Worm (Caenorhabditis elegans): Measurements from ENCODE around the gene F43C1.5.

Gene F43C1.5

ce11 chrIII:4230092-4230491 is 1.2 kb downstream of the F43C1.5 start:
- no peak for TF ChIP-seq scrt-1 (GFP tag; IDR thresholded peaks at IDR 0.05)
- TF ChIP-seq tbx-11 (GFP tag; IDR thresholded peaks at IDR 0.05), result no peak
- no peak for TF ChIP-seq ama-1 (optimal IDR thresholded peaks at IDR 0.05)
- TF ChIP-seq tbx-37 (GFP tag; conservative IDR thresholded peaks at IDR 0.05), result no peak
- TF ChIP-seq hmbx-1 (tag; optimal IDR thresholded peaks at IDR 0.05), result no peak
- TF ChIP-seq ets-7 (tag; optimal IDR thresholded peaks at IDR 0.05), result no peak
- TF ChIP-seq sea-1 (GFP tag; conservative IDR thresholded peaks at IDR 0.05), result no peak
- TF ChIP-seq hmg-4 (GFP tag; optimal IDR thresholded peaks at IDR 0.05), result no peak
- no peak for TF ChIP-seq ceh-13 (GFP tag; optimal IDR thresholded peaks at IDR 0.05)
- no peak for TF ChIP-seq ceh-36 (tag; optimal IDR thresholded peaks at IDR 0.05)

ce11 chrIII:4231372-4231771 is 2.4 kb downstream of the F43C1.5 start:
- TF ChIP-seq F13C5.2 (tag; optimal IDR thresholded peaks at IDR 0.05) (no peak), tbx-37 (GFP tag; conservative IDR thresholded peaks at IDR 0.05) (no peak), hnd-1 (tag; optimal IDR thresholded peaks at IDR 0.05) (no peak), ceh-36 (tag; optimal IDR thresholded peaks at IDR 0.05) (no peak), B0310.2 (tag; optimal IDR thresholded peaks at IDR 0.05) (no peak), ceh-13 (GFP tag; optimal IDR thresholded peaks at IDR 0.05) (no peak), hmg-4 (GFP tag; optimal IDR thresholded peaks at IDR 0.05) (no peak), aly-1 (tag; optimal IDR thresholded peaks at IDR 0.05) (no peak), scrt-1 (GFP tag; IDR thresholded peaks at IDR 0.05) (no peak), flt-1 (GFP tag; IDR thresholded peaks at IDR 0.05) (no peak), ama-1 (optimal IDR thresholded peaks at IDR 0.05) (no peak)

- no peak for TF ChIP-seq ceh-13 (GFP tag; optimal IDR thresholded peaks at IDR 0.05)
- no peak for TF ChIP-seq tbx-11 (GFP tag; IDR thresholded peaks at IDR 0.05)
- no peak for TF ChIP-seq flt-1 (GFP tag; IDR thresholded peaks at IDR 0.05)
- no peak for TF ChIP-seq aly-1 (tag; optimal IDR thresholded peaks at IDR 0.05)
- no peak for TF ChIP-seq ets-7 (tag; optimal IDR thresholded peaks at IDR 0.05)
- TF ChIP-seq F13C5.2 (tag; optimal IDR thresholded peaks at IDR 0.05), result no peak
- no peak for TF ChIP-seq hnd-1 (tag; optimal IDR thresholded peaks at IDR 0.05)
- no peak for TF ChIP-seq tra-4 (tag; optimal IDR thresholded peaks at IDR 0.05)
- TF ChIP-seq tbx-37 (GFP tag; conservative IDR thresholded peaks at IDR 0.05), result no peak
- TF ChIP-seq hmbx-1 (tag; optimal IDR thresholded peaks at IDR 0.05), result no peak
- no peak for TF ChIP-seq sea-1 (GFP tag; conservative IDR thresholded peaks at IDR 0.05)
- no peak for TF ChIP-seq B0310.2 (tag; optimal IDR thresholded peaks at IDR 0.05)
- no peak for TF ChIP-seq scrt-1 (GFP tag; IDR thresholded peaks at IDR 0.05)
These were observed 3.9 kb downstream of the F43C1.5 start, which contains the start of gene nhr-20 for ce11 chrIII:4232811-4233269. nhr-20 (minus strand) TSS chrIII:4233219.

- TF ChIP-seq F13C5.2 (tag; optimal IDR thresholded peaks at IDR 0.05) (no peak), flt-1 (GFP tag; IDR thresholded peaks at IDR 0.05) (no peak)
These were observed 5.8 kb downstream of the F43C1.5 start for ce11 chrIII:4234642-4235295.

- no peak for TF ChIP-seq F13C5.2 (tag; optimal IDR thresholded peaks at IDR 0.05)
- no peak for TF ChIP-seq ama-1 (optimal IDR thresholded peaks at IDR 0.05)
- TF ChIP-seq pes-1 (GFP tag; IDR thresholded peaks at IDR 0.05), result no peak
- no peak for TF ChIP-seq B0310.2 (tag; optimal IDR thresholded peaks at IDR 0.05)
- no peak for TF ChIP-seq sea-1 (GFP tag; conservative IDR thresholded peaks at IDR 0.05)
These were observed 7.2 kb downstream of the F43C1.5 start for ce11 chrIII:4236178-4236577.

ce11 chrIII:4237660-4238059 is 8.7 kb downstream of the F43C1.5 start:
- TF ChIP-seq hmg-4 (GFP tag; optimal IDR thresholded peaks at IDR 0.05), result peak; percentile 15
- TF ChIP-seq B0310.2 (tag; optimal IDR thresholded peaks at IDR 0.05), result no peak
- TF ChIP-seq hnd-1 (tag; optimal IDR thresholded peaks at IDR 0.05), result no peak

- TF ChIP-seq F13C5.2 (tag; optimal IDR thresholded peaks at IDR 0.05) (no peak), tra-4 (tag; optimal IDR thresholded peaks at IDR 0.05) (no peak), hmbx-1 (tag; optimal IDR thresholded peaks at IDR 0.05) (no peak), tbx-11 (GFP tag; IDR thresholded peaks at IDR 0.05) (no peak), sea-1 (GFP tag; conservative IDR thresholded peaks at IDR 0.05) (no peak), scrt-1 (GFP tag; IDR thresholded peaks at IDR 0.05) (no peak), hnd-1 (tag; optimal IDR thresholded peaks at IDR 0.05) (no peak), ceh-13 (GFP tag; optimal IDR thresholded peaks at IDR 0.05) (no peak)
These were observed 11.2 kb downstream of the F43C1.5 start for ce11 chrIII:4240126-4240525.

ce11 chrIII:4241181-4241580 is 12.2 kb downstream of the F43C1.5 start:
- TF ChIP-seq B0310.2 (tag; optimal IDR thresholded peaks at IDR 0.05) (no peak), tbx-11 (GFP tag; IDR thresholded peaks at IDR 0.05) (no peak), ama-1 (optimal IDR thresholded peaks at IDR 0.05) (no peak), ceh-13 (GFP tag; optimal IDR thresholded peaks at IDR 0.05) (no peak), F13C5.2 (tag; optimal IDR thresholded peaks at IDR 0.05) (no peak), ceh-36 (tag; optimal IDR thresholded peaks at IDR 0.05) (no peak), pes-1 (GFP tag; IDR thresholded peaks at IDR 0.05) (no peak), tbx-37 (GFP tag; conservative IDR thresholded peaks at IDR 0.05) (no peak; the same call in 1 of the 2 replicates), sea-1 (GFP tag; conservative IDR thresholded peaks at IDR 0.05) (no peak), scrt-1 (GFP tag; IDR thresholded peaks at IDR 0.05) (no peak), hnd-1 (tag; optimal IDR thresholded peaks at IDR 0.05) (no peak), tra-4 (tag; optimal IDR thresholded peaks at IDR 0.05) (no peak)
